Worm (Caenorhabditis elegans): ENCODE data around the gene ufd-3.
A peak's percentile ranks its signal among the peaks of the same experiment; 100 is the strongest.

ufd-3 gene

DNA sequence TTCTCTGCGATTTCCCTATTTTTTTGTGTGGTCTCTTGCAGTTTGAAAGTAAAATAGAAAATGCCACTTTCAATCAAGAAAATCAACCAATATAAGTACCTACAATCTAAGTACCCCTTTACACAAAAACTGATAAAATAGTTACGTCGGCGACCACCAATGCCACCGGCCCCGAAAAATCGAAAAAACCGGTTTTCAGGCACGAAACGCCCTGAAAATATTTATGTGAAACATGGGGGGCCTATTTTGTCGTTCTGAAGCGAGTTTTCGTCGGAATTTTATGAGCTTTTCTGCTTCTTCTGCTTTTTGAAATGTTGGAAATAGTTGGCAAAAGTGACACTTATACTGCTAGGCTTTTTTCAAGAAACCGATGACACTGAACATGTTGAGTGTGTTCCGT, 48.1 kb downstream of the ufd-3 start (continued):
- TF ChIP-seq skn-1 (tag; optimal IDR thresholded peaks at IDR 0.05): no peak
- no peak for TF ChIP-seq C16A3.4 (tag; optimal IDR thresholded peaks at IDR 0.05)
- no peak for TF ChIP-seq pag-3 (tag; optimal IDR thresholded peaks at IDR 0.05; ENCODE audit: borderline replicate concordance, insufficient read depth)
- TF ChIP-seq efl-3 (GFP tag; optimal IDR thresholded peaks at IDR 0.05): no peak

DNA sequence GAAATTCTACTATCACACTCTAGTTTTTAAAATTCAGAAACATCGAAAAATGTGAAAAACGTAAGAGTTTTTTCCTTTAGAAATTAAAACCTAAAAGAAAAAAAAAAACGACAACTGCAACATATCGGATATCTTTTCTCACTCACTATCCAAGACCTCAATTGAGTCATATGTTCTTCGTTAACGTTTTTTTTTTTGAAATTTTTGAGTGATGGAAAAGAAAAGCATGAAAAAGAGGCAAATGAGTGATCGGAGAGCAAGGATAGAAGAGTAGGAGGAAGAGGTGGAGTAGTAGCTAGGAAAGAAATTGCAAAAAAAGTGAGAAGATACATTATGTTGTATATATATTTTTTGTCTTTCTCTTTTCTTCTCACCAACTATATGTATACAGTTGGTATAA, 49.0 kb downstream of the ufd-3 start:
- TF ChIP-seq ceh-82 (tag; optimal IDR thresholded peaks at IDR 0.05): no peak
- TF ChIP-seq lin-14 (GFP tag; optimal IDR thresholded peaks at IDR 0.05): peak; percentile 73
- no peak for TF ChIP-seq nhr-12 (tag; optimal IDR thresholded peaks at IDR 0.05)
- TF ChIP-seq nhr-237 (tag; optimal IDR thresholded peaks at IDR 0.05): no peak
- no peak for TF ChIP-seq fkh-4 (tag; optimal IDR thresholded peaks at IDR 0.05; ENCODE audit: borderline replicate concordance)
- no peak for TF ChIP-seq sptf-1 (tag; optimal IDR thresholded peaks at IDR 0.05)
- no peak for TF ChIP-seq nhr-20 (tag; optimal IDR thresholded peaks at IDR 0.05)
- peak; percentile 50 for TF ChIP-seq dsc-1 (tag; optimal IDR thresholded peaks at IDR 0.05)
- no peak for TF ChIP-seq tlp-1 (tag; optimal IDR thresholded peaks at IDR 0.05)
- TF ChIP-seq elt-3 (tag; optimal IDR thresholded peaks at IDR 0.05): no peak
- TF ChIP-seq lin-15B (tag; optimal IDR thresholded peaks at IDR 0.05): no peak
- TF ChIP-seq skn-1 (tag; optimal IDR thresholded peaks at IDR 0.05): no peak
- no peak for TF ChIP-seq C16A3.4 (tag; optimal IDR thresholded peaks at IDR 0.05)
- peak; percentile 2 for TF ChIP-seq rnt-1 (tag; optimal IDR thresholded peaks at IDR 0.05)
- no peak for TF ChIP-seq blmp-1 (tag; optimal IDR thresholded peaks at IDR 0.05)
- TF ChIP-seq mab-9 (GFP tag; IDR thresholded peaks at IDR 0.05): no peak
- TF ChIP-seq lir-3 (tag; optimal IDR thresholded peaks at IDR 0.05; ENCODE audit: poor library complexity): no peak
- TF ChIP-seq elt-2 (tag; optimal IDR thresholded peaks at IDR 0.05): no peak
- no peak for TF ChIP-seq lin-13 (GFP tag; optimal IDR thresholded peaks at IDR 0.05)
- no peak for TF ChIP-seq grh-1 (GFP tag; IDR thresholded peaks at IDR 0.05)
- no peak for TF ChIP-seq ztf-11 (tag; optimal IDR thresholded peaks at IDR 0.05)
- TF ChIP-seq F16B12.6 (tag; optimal IDR thresholded peaks at IDR 0.05): no peak
- no peak for TF ChIP-seq irx-1 (tag; optimal IDR thresholded peaks at IDR 0.05)
- no peak for TF ChIP-seq sup-37 (GFP tag; optimal IDR thresholded peaks at IDR 0.05)
- no peak for TF ChIP-seq unc-30 (tag; optimal IDR thresholded peaks at IDR 0.05)
- TF ChIP-seq ceh-8 (GFP tag; optimal IDR thresholded peaks at IDR 0.05): no peak
- TF ChIP-seq nhr-19 (GFP tag; conservative IDR thresholded peaks at IDR 0.05): no peak
- TF ChIP-seq fos-1 (tag; optimal IDR thresholded peaks at IDR 0.05): no peak
- no peak for TF ChIP-seq alr-1 (tag; optimal IDR thresholded peaks at IDR 0.05; ENCODE audit: borderline replicate concordance)
- no peak for TF ChIP-seq lin-39 (tag; optimal IDR thresholded peaks at IDR 0.05)
- no peak for TF ChIP-seq C04F5.9 (tag; optimal IDR thresholded peaks at IDR 0.05)
- TF ChIP-seq hlh-4 (tag; optimal IDR thresholded peaks at IDR 0.05): no peak
- TF ChIP-seq pag-3 (tag; optimal IDR thresholded peaks at IDR 0.05; ENCODE audit: borderline replicate concordance, insufficient read depth): peak; percentile 31
- TF ChIP-seq unc-86 (tag; optimal IDR thresholded peaks at IDR 0.05): no peak
- no peak for TF ChIP-seq aha-1 (tag; optimal IDR thresholded peaks at IDR 0.05)
- TF ChIP-seq unc-130 (tag; optimal IDR thresholded peaks at IDR 0.05): no peak
- no peak for TF ChIP-seq fkh-8 (tag; optimal IDR thresholded peaks at IDR 0.05)
- no peak for TF ChIP-seq nhr-90 (tag; optimal IDR thresholded peaks at IDR 0.05; ENCODE audit: poor library complexity)
- TF ChIP-seq Y116A8C.19 (tag; optimal IDR thresholded peaks at IDR 0.05; ENCODE audit: borderline replicate concordance): no peak
- peak; percentile 6 for TF ChIP-seq tbx-2 (tag; optimal IDR thresholded peaks at IDR 0.05)
- no peak for TF ChIP-seq nhr-71 (tag; optimal IDR thresholded peaks at IDR 0.05)
- TF ChIP-seq aly-2 (tag; optimal IDR thresholded peaks at IDR 0.05): no peak
